Fruit fly (Drosophila melanogaster) whole organism, embryonic: Measurements from ENCODE around the gene CG33090.

Source experiments
- ATbp ChIP-seq: fragments of 200-800 bp; sonication (Bioruptor generic); optimal IDR thresholded peaks from 2 replicates; lab custom pipeline; 2017; ENCODE audit warnings: missing biosample characterization, mild to moderate bottlenecking, missing genetic modification characterization, missing genetic modification reagents
- Ada2b ChIP-seq: fragments of 200-800 bp; sonication (Bioruptor generic); IDR thresholded peaks from 2 replicates; pipeline ENCODE4 v1.3.6; 2022; ENCODE audit warnings: missing biosample characterization, missing genetic modification characterization
- Antp ChIP-seq: fragments of 200-800 bp; sonication (Bioruptor generic); optimal IDR thresholded peaks from 3 replicates; lab custom pipeline; 2016; ENCODE audit warnings: missing biosample characterization, missing genetic modification characterization
- CG10654 ChIP-seq: fragments of 200-800 bp; sonication (Bioruptor generic); optimal IDR thresholded peaks from 2 replicates; lab custom pipeline; 2016; ENCODE audit warnings: missing biosample characterization, missing genetic modification characterization
- CG11456 ChIP-seq: fragments of 200-800 bp; sonication (Bioruptor generic); IDR thresholded peaks from 3 replicates; pipeline ENCODE4 v1.3.6; 2022; ENCODE audit warnings: missing biosample characterization, missing genetic modification characterization
- CG12391 ChIP-seq: fragments of 200-800 bp; sonication (Bioruptor generic); optimal IDR thresholded peaks from 3 replicates; lab custom pipeline; 2018; ENCODE audit warnings: missing biosample characterization, mild to moderate bottlenecking, missing genetic modification characterization, moderate library complexity
- CG13123 ChIP-seq: fragments of 200-800 bp; sonication (Bioruptor generic); optimal IDR thresholded peaks from 2 replicates; lab custom pipeline; 2016; ENCODE audit warnings: missing biosample characterization, missing genetic modification characterization
- CG13894 ChIP-seq: fragments of 200-800 bp; sonication (Bioruptor generic); optimal IDR thresholded peaks from 3 replicates; lab custom pipeline; 2018; ENCODE audit warnings: missing biosample characterization, mild to moderate bottlenecking, missing genetic modification characterization, moderate library complexity
- CG1602 ChIP-seq: fragments of 200-800 bp; sonication (Bioruptor generic); optimal IDR thresholded peaks from 3 replicates; lab custom pipeline; 2016; ENCODE audit warnings: missing biosample characterization, missing genetic modification characterization
- CG17361 ChIP-seq: fragments of 200-800 bp; sonication (Bioruptor generic); IDR thresholded peaks from 3 replicates; pipeline ENCODE4 v1.3.6; 2022; ENCODE audit warnings: missing biosample characterization, missing genetic modification characterization
- CG17912 ChIP-seq: fragments of 200-800 bp; sonication (Bioruptor generic); optimal IDR thresholded peaks from 2 replicates; lab custom pipeline; 2018; ENCODE audit warnings: missing biosample characterization, mild to moderate bottlenecking, missing genetic modification characterization
- CG18011 ChIP-seq: fragments of 200-800 bp; sonication (Bioruptor generic); optimal IDR thresholded peaks from 2 replicates; lab custom pipeline; 2017; ENCODE audit warnings: missing biosample characterization, missing genetic modification characterization, mild to moderate bottlenecking, moderate library complexity, missing genotype
- CG18619 ChIP-seq: fragments of 200-800 bp; sonication (Bioruptor generic); optimal IDR thresholded peaks from 3 replicates; lab custom pipeline; 2017; ENCODE audit warnings: missing biosample characterization, mild to moderate bottlenecking, missing genetic modification characterization
- CG18764 ChIP-seq: fragments of 200-800 bp; sonication (Bioruptor generic); optimal IDR thresholded peaks from 3 replicates; lab custom pipeline; 2016; ENCODE audit warnings: missing biosample characterization, missing genetic modification characterization
- CG2889 ChIP-seq: fragments of 200-800 bp; sonication (Bioruptor generic); IDR thresholded peaks from 3 replicates; pipeline ENCODE4 v1.3.6; 2022; ENCODE audit warnings: missing biosample characterization, missing genetic modification characterization
- CG30403 ChIP-seq: fragments of 200-800 bp; sonication (Bioruptor generic); optimal IDR thresholded peaks from 3 replicates; lab custom pipeline; 2016; ENCODE audit warnings: missing biosample characterization, missing genetic modification characterization
- CG31224 ChIP-seq: fragments of 200-800 bp; sonication (Bioruptor generic); IDR thresholded peaks from 2 replicates; pipeline ENCODE4 v1.3.6; 2022; ENCODE audit warnings: missing biosample characterization, missing genetic modification characterization
- CG32772 ChIP-seq: fragments of 200-800 bp; sonication (Bioruptor generic); IDR thresholded peaks from 2 replicates; pipeline ENCODE4 v1.3.6; 2022; ENCODE audit warnings: missing biosample characterization, missing genetic modification characterization
- CG3407 ChIP-seq: fragments of 200-800 bp; sonication (Bioruptor generic); optimal IDR thresholded peaks from 2 replicates; lab custom pipeline; 2018; ENCODE audit warnings: missing biosample characterization, mild to moderate bottlenecking, missing genetic modification characterization
- CG34224 ChIP-seq: fragments of 200-800 bp; sonication (Bioruptor generic); IDR thresholded peaks from 3 replicates; pipeline ENCODE4 v1.3.6; 2022; ENCODE audit warnings: missing biosample characterization, missing genetic modification characterization; ENCODE audit not compliant: partially characterized antibody
- CG4282 ChIP-seq: fragments of 200-800 bp; sonication (Bioruptor generic); optimal IDR thresholded peaks from 2 replicates; lab custom pipeline; 2016; ENCODE audit warnings: missing biosample characterization, missing genetic modification characterization
- CG4730 ChIP-seq: fragments of 200-800 bp; sonication (Bioruptor generic); IDR thresholded peaks from 2 replicates; pipeline ENCODE4 v1.3.6; 2022; ENCODE audit warnings: missing biosample characterization, missing genetic modification characterization
- CG5245 ChIP-seq: fragments of 200-800 bp; sonication (Bioruptor generic); optimal IDR thresholded peaks from 3 replicates; lab custom pipeline; 2016; ENCODE audit warnings: missing biosample characterization, missing genetic modification characterization
- CG5953 ChIP-seq: fragments of 200-800 bp; sonication (Bioruptor generic); IDR thresholded peaks from 2 replicates; pipeline ENCODE4 v1.3.6; 2022; ENCODE audit warnings: missing biosample characterization, missing genetic modification characterization
- CG6654 ChIP-seq: fragments of 200-800 bp; sonication (Bioruptor generic); optimal IDR thresholded peaks from 2 replicates; lab custom pipeline; 2017; ENCODE audit warnings: missing biosample characterization, mild to moderate bottlenecking, missing genetic modification characterization
- CG6854 ChIP-seq: fragments of 200-800 bp; sonication (Bioruptor generic); optimal IDR thresholded peaks from 3 replicates; lab custom pipeline; 2017; ENCODE audit warnings: missing biosample characterization, mild to moderate bottlenecking, missing genetic modification characterization
- CG7987 ChIP-seq: fragments of 200-800 bp; sonication (Bioruptor generic); optimal IDR thresholded peaks from 2 replicates; lab custom pipeline; 2018; ENCODE audit warnings: missing biosample characterization, mild to moderate bottlenecking, missing genetic modification characterization, moderate library complexity
- CG9609 ChIP-seq: fragments of 200-800 bp; sonication (Bioruptor generic); optimal IDR thresholded peaks from 3 replicates; lab custom pipeline; 2016; ENCODE audit warnings: missing biosample characterization, missing genetic modification characterization
- CG9727 ChIP-seq: fragments of 200-800 bp; sonication (Bioruptor generic); optimal IDR thresholded peaks from 3 replicates; lab custom pipeline; 2017; ENCODE audit warnings: missing biosample characterization, mild to moderate bottlenecking, missing genetic modification characterization
- Dip2 ChIP-seq: fragments of 200-800 bp; sonication (Bioruptor generic); IDR thresholded peaks from 2 replicates; pipeline ENCODE4 v1.3.6; 2022; ENCODE audit warnings: missing biosample characterization, missing genetic modification characterization
- ERR ChIP-seq: fragments of 200-800 bp; sonication (Bioruptor generic); optimal IDR thresholded peaks from 2 replicates; lab custom pipeline; 2016; ENCODE audit warnings: missing biosample characterization, missing genetic modification characterization
- Gug ChIP-seq: fragments of 200-800 bp; sonication (Bioruptor generic); IDR thresholded peaks from 4 replicates; pipeline ENCODE4 v1.3.6; 2022; ENCODE audit warnings: missing biosample characterization, missing genetic modification characterization
- Hmx ChIP-seq: fragments of 200-800 bp; sonication (Bioruptor generic); optimal IDR thresholded peaks from 2 replicates; lab custom pipeline; 2016; ENCODE audit warnings: missing biosample characterization, missing genetic modification characterization
- Mad ChIP-seq: fragments of 200-800 bp; sonication (Bioruptor generic); optimal IDR thresholded peaks from 2 replicates; lab custom pipeline; 2016; ENCODE audit warnings: missing biosample characterization, missing genetic modification characterization
- Nf-YC ChIP-seq: fragments of 200-800 bp; optimal IDR thresholded peaks from 3 replicates; lab custom pipeline; 2019; ENCODE audit warnings: missing biosample characterization, mild to moderate bottlenecking, missing genetic modification characterization, moderate library complexity
- Optix ChIP-seq: fragments of 200-800 bp; sonication (Bioruptor generic); IDR thresholded peaks from 3 replicates; pipeline ENCODE4 v1.3.6; 2022; ENCODE audit warnings: missing biosample characterization, missing genetic modification characterization
- TFAM ChIP-seq: fragments of 200-800 bp; sonication (Bioruptor generic); optimal IDR thresholded peaks from 2 replicates; lab custom pipeline; 2017; ENCODE audit warnings: missing biosample characterization, missing genetic modification characterization, inconsistent platforms
- Trl ChIP-seq, 3 experiments: fragments of >200 bp in 2 of 3; fragments of 200-800 bp in 1 of 3; sonication (Bioruptor generic) in 1 of 3; optimal IDR thresholded peaks; 2 replicates in 1 of 3; 3 replicates in 2 of 3; lab custom pipeline; 2016 to 2017; ENCODE audit warnings: missing biosample characterization in 1 of 3, missing genetic modification characterization in 1 of 3
- Xbp1 ChIP-seq: fragments of 200-800 bp; sonication (Bioruptor generic); optimal IDR thresholded peaks from 3 replicates; lab custom pipeline; 2016; ENCODE audit warnings: missing biosample characterization, mild to moderate bottlenecking, missing genetic modification characterization
- YL-1 ChIP-seq: fragments of 200-800 bp; sonication (Bioruptor generic); optimal IDR thresholded peaks from 3 replicates; lab custom pipeline; 2017; ENCODE audit warnings: missing biosample characterization, mild to moderate bottlenecking, missing genetic modification characterization
- bowl ChIP-seq: fragments of 200-800 bp; sonication (Bioruptor generic); IDR thresholded peaks from 2 replicates; pipeline ENCODE4 v1.3.6; 2022; ENCODE audit warnings: missing biosample characterization, missing genetic modification characterization
- dysf ChIP-seq: fragments of 200-800 bp; sonication (Bioruptor generic); IDR thresholded peaks from 3 replicates; pipeline ENCODE4 v1.3.6; 2022; ENCODE audit warnings: missing biosample characterization, missing genetic modification characterization
- mirr ChIP-seq: fragments of 200-800 bp; sonication (Bioruptor generic); optimal IDR thresholded peaks from 3 replicates; lab custom pipeline; 2018; ENCODE audit warnings: missing biosample characterization, mild to moderate bottlenecking, missing genetic modification characterization
- nau ChIP-seq: fragments of 200-800 bp; sonication (Bioruptor generic); optimal IDR thresholded peaks from 3 replicates; lab custom pipeline; 2017; ENCODE audit warnings: missing biosample characterization, mild to moderate bottlenecking, missing genetic modification characterization, missing genetic modification reagents
- p53 ChIP-seq: fragments of 200-800 bp; sonication (Bioruptor generic); optimal IDR thresholded peaks from 2 replicates; lab custom pipeline; 2016; ENCODE audit warnings: missing biosample characterization, missing genetic modification characterization
- psq ChIP-seq: fragments of 200-800 bp; sonication (Bioruptor generic); optimal IDR thresholded peaks from 2 replicates; lab custom pipeline; 2017; ENCODE audit warnings: missing biosample characterization, missing genetic modification characterization
- stwl ChIP-seq: fragments of 200-800 bp; sonication (Bioruptor generic); optimal IDR thresholded peaks from 3 replicates; lab custom pipeline; 2018; ENCODE audit warnings: missing biosample characterization, mild to moderate bottlenecking, missing genetic modification characterization, moderate library complexity
- tna ChIP-seq: fragments of 200-800 bp; sonication (Bioruptor generic); IDR thresholded peaks from 2 replicates; pipeline ENCODE4 v1.3.6; 2022; ENCODE audit warnings: missing biosample characterization, missing genetic modification characterization; ENCODE audit not compliant: partially characterized antibody
- usp ChIP-seq: fragments of >200 bp; optimal IDR thresholded peaks from 2 replicates; lab custom pipeline; 2017; ENCODE audit warnings: missing biosample characterization, missing genetic modification characterization
- wek ChIP-seq: fragments of 200-800 bp; sonication (Bioruptor generic); optimal IDR thresholded peaks from 3 replicates; lab custom pipeline; 2018; ENCODE audit warnings: missing biosample characterization, mild to moderate bottlenecking, missing genetic modification characterization, moderate library complexity

The CG33090 gene

DNA sequence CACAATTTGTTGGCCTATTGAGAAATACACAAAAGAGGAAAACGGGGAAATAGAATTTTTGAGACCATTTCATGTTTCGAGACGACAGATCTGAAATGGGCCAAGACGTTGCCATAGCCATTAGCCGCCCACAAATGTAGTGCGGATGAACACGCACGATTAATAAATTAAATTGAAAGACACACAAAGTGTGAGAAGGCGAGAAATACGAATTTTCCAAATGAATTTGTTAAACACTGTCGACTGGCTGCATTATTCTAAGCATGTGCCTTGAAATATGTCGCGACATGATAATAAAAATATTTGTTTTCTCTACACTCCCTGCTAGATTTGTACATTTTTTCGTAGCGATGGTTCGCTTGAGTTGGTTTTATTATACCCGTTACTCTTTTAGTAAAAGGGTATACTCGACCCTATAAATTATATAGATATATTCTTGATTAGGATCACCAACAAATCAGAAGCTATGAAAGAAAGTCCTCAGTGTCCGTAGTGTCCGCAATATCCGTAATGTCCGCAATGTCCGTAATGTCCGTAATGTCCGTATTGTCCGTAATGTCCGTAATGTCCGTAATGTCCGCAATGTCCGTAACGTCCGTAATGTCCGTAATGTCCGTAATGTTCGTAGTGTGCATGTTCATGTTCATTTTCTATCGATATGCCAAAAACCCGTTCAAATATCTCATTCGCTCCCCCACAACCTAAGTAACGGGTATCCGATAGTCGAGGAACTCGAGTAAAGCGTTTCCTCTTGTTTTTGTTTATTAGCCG lies 42.7 kb downstream of the CG33090 start (continued):
- TF ChIP-seq CG18619 (GFP tag; lab: Kevin White, UChicago) (peak; percentile 65), Ada2b (no peak), stwl (tag; lab: Kevin White, UChicago) (no peak), CG3407 (no peak), Hmx (GFP tag; lab: Kevin White, UChicago) (no peak), CG32772 (GFP tag; lab: Robert Waterston, UW) (no peak), CG11456 (peak; percentile 27; the same call in 1 of the 3 replicates), Antp (no peak), TFAM (GFP tag; lab: Kevin White, UChicago) (no peak), CG34224 (GFP tag; lab: Robert Waterston, UW) (no peak), CG6854 (GFP tag; lab: Kevin White, UChicago) (no peak), CG30403 (GFP tag; lab: Kevin White, UChicago) (peak; percentile 64), CG6654 (GFP tag; lab: Kevin White, UChicago) (peak; percentile 28), CG13894 (no peak), Trl (optimal IDR thresholded peaks at IDR 0.05; lab: Kevin White, UChicago) (no peak), Trl (GFP tag; optimal IDR thresholded peaks at IDR 0.05; lab: Kevin White, UChicago) (no peak), CG31224 (0 out of 2 replicates have a peak, but pooled peaks have one; percentile 29), nau (peak; percentile 80), psq (GFP tag; lab: Kevin White, UChicago) (no peak), tna (GFP tag; lab: Robert Waterston, UW) (no peak), p53 (no peak), Optix (GFP tag; lab: Robert Waterston, UW) (no peak; the same call in 2 of the 3 replicates), ERR (no peak), Gug (GFP tag; lab: Robert Waterston, UW) (no peak; the same call in 3 of the 4 replicates), CG12391 (tag; lab: Kevin White, UChicago) (no peak), Xbp1 (GFP tag; lab: Kevin White, UChicago) (peak; percentile 38), Dip2 (GFP tag; lab: Robert Waterston, UW) (no peak), CG5245 (peak; percentile 9), CG7987 (no peak), CG17912 (GFP tag; lab: Kevin White, UChicago) (no peak), Mad (peak; percentile 7), ATbp (GFP tag; lab: Kevin White, UChicago) (no peak), CG18011 (GFP tag; lab: Kevin White, UChicago) (no peak), CG18764 (GFP tag; lab: Kevin White, UChicago) (peak; percentile 27), CG4730 (GFP tag; lab: Robert Waterston, UW) (0 out of 2 replicates have a peak, but pooled peaks have one; percentile 13), dysf (GFP tag; lab: Robert Waterston, UW) (peak; percentile 64), usp (GFP tag; lab: Kevin White, UChicago) (no peak), CG10654 (GFP tag; lab: Kevin White, UChicago) (peak; percentile 50), CG9727 (peak; percentile 51), CG17361 (GFP tag; lab: Robert Waterston, UW) (peak; percentile 82), bowl (GFP tag; lab: Robert Waterston, UW) (no peak), CG2889 (GFP tag; lab: Robert Waterston, UW) (no peak), CG1602 (GFP tag; lab: Kevin White, UChicago) (peak; percentile 25), mirr (GFP tag; lab: Kevin White, UChicago) (no peak), wek (GFP tag; lab: Kevin White, UChicago) (no peak), CG9609 (GFP tag; lab: Kevin White, UChicago) (peak; percentile 9), YL-1 (GFP tag; lab: Kevin White, UChicago) (no peak), CG5953 (GFP tag; lab: Robert Waterston, UW) (no peak), Nf-YC (tag; lab: Kevin White, UChicago) (peak; percentile 7), CG13123 (GFP tag; lab: Kevin White, UChicago) (no peak), CG4282 (GFP tag; lab: Kevin White, UChicago) (no peak)
